Worm (Caenorhabditis elegans) whole organism, young adult: ENCODE results near the gene F46F5.8.
"Not testable (repeated sequence)": the region's sequence is repeated elsewhere in the genome, so short reads cannot be mapped to it uniquely, and the experiment has no call there.

ENCODE experiments used
- B0261.1 ChIP-seq: sonication (generic microtip); optimal IDR thresholded peaks from 2 replicates; lab custom pipeline; 2016; ENCODE audit warnings: mild to moderate bottlenecking, missing genetic modification characterization, moderate library complexity, missing compliant biosample characterization
- D2030.7 ChIP-seq: fragments of 200-800 bp; sonication (Bioruptor generic); IDR thresholded peaks from 2 replicates; pipeline ENCODE4 v1.3.6; 2022; ENCODE audit warnings: missing genetic modification reagents, missing genetic modification characterization, missing compliant biosample characterization
- F37B4.10 ChIP-seq: fragments of 200-800 bp; sonication (Bioruptor generic); IDR thresholded peaks from 2 replicates; pipeline ENCODE4 v1.3.6; 2022; ENCODE audit warnings: missing genetic modification characterization, missing compliant biosample characterization
- F55B11.4 ChIP-seq: sonication (generic microtip); optimal IDR thresholded peaks from 2 replicates; lab custom pipeline; 2016; ENCODE audit warnings: missing compliant biosample characterization, missing genetic modification characterization, borderline replicate concordance; ENCODE audit not compliant: insufficient read depth
- F57A8.1 ChIP-seq: fragments of 200-800 bp; sonication (Bioruptor generic); optimal IDR thresholded peaks from 2 replicates; lab custom pipeline; 2018; ENCODE audit warnings: mild to moderate bottlenecking, missing genetic modification characterization, moderate library complexity, missing compliant biosample characterization
- F57C9.4 ChIP-seq: sonication (generic microtip); optimal IDR thresholded peaks from 2 replicates; lab custom pipeline; 2017; ENCODE audit warnings: mild to moderate bottlenecking, missing genetic modification characterization, missing compliant biosample characterization
- T26A5.8 ChIP-seq: sonication (generic microtip); optimal IDR thresholded peaks from 2 replicates; lab custom pipeline; 2016; ENCODE audit warnings: missing genetic modification characterization, missing compliant biosample characterization
- Y53F4B.3 ChIP-seq: fragments of 200-800 bp; sonication (Bioruptor generic); IDR thresholded peaks from 2 replicates; pipeline ENCODE4 v1.3.6; 2022; ENCODE audit warnings: missing genetic modification reagents, missing genetic modification characterization, missing compliant biosample characterization
- ama-1 ChIP-seq, 3 experiments: fragments of 150-350 bp in 1 of 3; sonication (generic microtip) in 2 of 3; optimal IDR thresholded peaks; 2 replicates each; lab custom pipeline; 2014 to 2018; ENCODE audit warnings: missing biosample characterization in 2 of 3, missing genetic modification characterization in 2 of 3, missing genetic modification reagents in 2 of 3
- aptf-2 ChIP-seq: fragments of 200-800 bp; sonication (Bioruptor generic); conservative IDR thresholded peaks from 2 replicates; pipeline ENCODE4 v1.3.6; 2022; ENCODE audit warnings: missing genetic modification reagents, missing genetic modification characterization, missing compliant biosample characterization
- athp-1 ChIP-seq: sonication (generic microtip); optimal IDR thresholded peaks from 2 replicates; lab custom pipeline; 2017; ENCODE audit warnings: mild to moderate bottlenecking, missing genetic modification characterization, missing compliant biosample characterization
- attf-3 ChIP-seq: fragments of 200-800 bp; sonication (Bioruptor generic); conservative IDR thresholded peaks from 2 replicates; pipeline ENCODE4 v1.3.6; 2022; ENCODE audit warnings: missing genetic modification reagents, missing genetic modification characterization, missing compliant biosample characterization
- attf-5 ChIP-seq: fragments of 200-800 bp; sonication (Bioruptor generic); optimal IDR thresholded peaks from 2 replicates; lab custom pipeline; 2018; ENCODE audit warnings: mild to moderate bottlenecking, missing genetic modification characterization, missing compliant biosample characterization
- ceh-27 ChIP-seq: fragments of 200-800 bp; sonication (Bioruptor generic); optimal IDR thresholded peaks from 2 replicates; lab custom pipeline; 2018; ENCODE audit warnings: mild to moderate bottlenecking, missing genetic modification characterization, moderate library complexity, missing compliant biosample characterization
- chd-7 ChIP-seq: sonication (generic microtip); optimal IDR thresholded peaks from 2 replicates; lab custom pipeline; 2016; ENCODE audit warnings: mild to moderate bottlenecking, missing genetic modification characterization, moderate library complexity, missing compliant biosample characterization
- die-1 ChIP-seq: sonication (generic microtip); optimal IDR thresholded peaks from 2 replicates; lab custom pipeline; 2016; ENCODE audit warnings: missing genotype, mild to moderate bottlenecking, missing genetic modification characterization, missing compliant biosample characterization
- dox-1 ChIP-seq: fragments of 200-800 bp; sonication (Bioruptor generic); IDR thresholded peaks from 2 replicates; pipeline ENCODE4 v1.3.6; 2022; ENCODE audit warnings: missing genetic modification reagents, missing genetic modification characterization, missing compliant biosample characterization
- dpl-1 ChIP-seq: fragments of 150-350 bp; optimal IDR thresholded peaks from 2 replicates; lab custom pipeline; 2014; ENCODE audit warnings: missing biosample characterization, missing genetic modification reagents, missing genetic modification characterization
- egl-18 ChIP-seq: fragments of 200-800 bp; sonication (Bioruptor generic); IDR thresholded peaks from 2 replicates; pipeline ENCODE4 v1.3.6; 2022; ENCODE audit warnings: missing genetic modification reagents, missing genetic modification characterization, missing compliant biosample characterization
- him-1 ChIP-seq: sonication (generic microtip); optimal IDR thresholded peaks from 2 replicates; lab custom pipeline; 2016; ENCODE audit warnings: missing genotype, missing genetic modification reagents, missing genetic modification characterization, missing compliant biosample characterization
- hlh-12 ChIP-seq: sonication (generic microtip); optimal IDR thresholded peaks from 2 replicates; lab custom pipeline; 2016; ENCODE audit warnings: missing genetic modification characterization, missing compliant biosample characterization
- hsf-1 ChIP-seq: fragments of 200-800 bp; sonication (Bioruptor generic); IDR thresholded peaks from 2 replicates; pipeline ENCODE4 v1.3.6; 2022; ENCODE audit warnings: missing genetic modification reagents, missing genetic modification characterization, missing compliant biosample characterization
- lag-1 ChIP-seq: fragments of 200-800 bp; sonication (Bioruptor generic); IDR thresholded peaks from 2 replicates; pipeline ENCODE4 v1.3.6; 2022; ENCODE audit warnings: missing genetic modification reagents, missing genetic modification characterization, missing compliant biosample characterization
- let-607 ChIP-seq, 2 experiments: fragments of 200-800 bp in 1 of 2; sonication (Bioruptor generic) in 1 of 2; sonication (generic microtip) in 1 of 2; optimal IDR thresholded peaks; 2 replicates each; lab custom pipeline; 2016 to 2018; ENCODE audit warnings: mild to moderate bottlenecking in 2 of 2, missing compliant biosample characterization in 2 of 2, missing genetic modification characterization in 2 of 2, moderate library complexity in 2 of 2, missing genotype in 1 of 2
- lin-26 ChIP-seq: fragments of 200-800 bp; sonication (Bioruptor generic); IDR thresholded peaks from 2 replicates; pipeline ENCODE4 v1.3.6; 2022; ENCODE audit warnings: missing genetic modification reagents, missing genetic modification characterization, missing compliant biosample characterization
- lir-1 ChIP-seq: fragments of 200-800 bp; sonication (Bioruptor generic); conservative IDR thresholded peaks from 2 replicates; pipeline ENCODE4 v1.3.6; 2022; ENCODE audit warnings: missing genetic modification reagents, missing genetic modification characterization, missing compliant biosample characterization
- madf-10 ChIP-seq: sonication (generic microtip); optimal IDR thresholded peaks from 2 replicates; lab custom pipeline; 2016; ENCODE audit warnings: mild to moderate bottlenecking, missing genetic modification characterization, missing compliant biosample characterization
- mcd-1 ChIP-seq: fragments of 200-800 bp; sonication (Bioruptor generic); IDR thresholded peaks from 2 replicates; pipeline ENCODE4 v1.3.6; 2022; ENCODE audit warnings: missing genetic modification reagents, missing genetic modification characterization, missing compliant biosample characterization
- sdz-38 ChIP-seq: sonication (generic microtip); optimal IDR thresholded peaks from 2 replicates; lab custom pipeline; 2016; ENCODE audit warnings: missing genotype, missing genetic modification characterization, missing compliant biosample characterization
- snpc-1.1 ChIP-seq: sonication (generic microtip); optimal IDR thresholded peaks from 2 replicates; lab custom pipeline; 2017; ENCODE audit warnings: missing genetic modification characterization, mild to moderate bottlenecking, missing compliant biosample characterization, antibody characterized with exemption, moderate library complexity, missing genotype, missing genetic modification reagents; ENCODE audit not compliant: insufficient read depth
- snpc-1.3 ChIP-seq: sonication (generic microtip); optimal IDR thresholded peaks from 2 replicates; lab custom pipeline; 2017; ENCODE audit warnings: missing genetic modification characterization, mild to moderate bottlenecking, missing compliant biosample characterization, antibody characterized with exemption, moderate library complexity, missing genotype, missing genetic modification reagents; ENCODE audit not compliant: insufficient read depth
- tbp1 ChIP-seq: fragments of 200-800 bp; sonication (Bioruptor generic); optimal IDR thresholded peaks from 2 replicates; lab custom pipeline; 2018; ENCODE audit warnings: mild to moderate bottlenecking, missing genetic modification characterization, missing compliant biosample characterization
- unc-130 ChIP-seq: sonication (generic microtip); optimal IDR thresholded peaks from 2 replicates; lab custom pipeline; 2016; ENCODE audit warnings: missing genetic modification reagents, missing genetic modification characterization, missing compliant biosample characterization
- ztf-22 ChIP-seq: fragments of 200-800 bp; sonication (Bioruptor generic); optimal IDR thresholded peaks from 2 replicates; lab custom pipeline; 2018; ENCODE audit warnings: mild to moderate bottlenecking, missing genetic modification characterization, moderate library complexity, missing compliant biosample characterization
- ztf-25 ChIP-seq: fragments of 200-800 bp; sonication (Bioruptor generic); IDR thresholded peaks from 2 replicates; pipeline ENCODE4 v1.3.6; 2022; ENCODE audit warnings: missing genetic modification reagents, missing genetic modification characterization, missing compliant biosample characterization
- ztf-28 ChIP-seq: fragments of 200-800 bp; sonication (Bioruptor generic); IDR thresholded peaks from 2 replicates; pipeline ENCODE4 v1.3.6; 2022; ENCODE audit warnings: missing genetic modification reagents, missing genetic modification characterization, missing compliant biosample characterization

F46F5.8 gene

DNA sequence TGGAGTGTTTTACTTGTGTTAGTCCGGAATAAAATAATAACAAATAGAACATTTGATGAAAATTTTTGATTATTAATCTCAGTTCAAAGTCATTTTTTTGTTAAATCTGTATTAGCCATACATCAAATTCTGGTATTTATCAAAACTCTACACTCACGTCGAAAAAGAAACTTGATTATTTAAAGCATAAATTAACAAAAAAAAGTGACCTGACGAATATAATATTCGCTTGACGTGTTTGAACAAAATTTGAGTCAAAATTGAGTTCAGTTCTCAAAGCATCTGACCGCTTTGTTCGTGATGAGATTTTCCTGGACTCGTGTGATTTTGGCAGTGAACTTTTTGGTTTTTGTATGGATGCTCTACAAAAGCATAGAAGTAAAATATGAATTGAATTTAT lies 2.1 kb upstream of the F46F5.8 start, which contains the start of gene F46F5.10:
Gene F46F5.10, plus strand, starts transcription at position 301 of the 400 bp plus-strand sequence.
- TF ChIP-seq D2030.7 (no peak), F55B11.4 (no peak), aptf-2 (no peak), snpc-1.1 (tag; lab: Kevin White, UChicago) (no peak), athp-1 (tag; lab: Kevin White, UChicago) (no peak), lir-1 (no peak), attf-5 (no peak), B0261.1 (tag; lab: Kevin White, UChicago) (no peak), mcd-1 (no peak), die-1 (no peak), Y53F4B.3 (GFP tag; lab: Robert Waterston, UW) (no peak), ztf-22 (no peak), ztf-25 (GFP tag; lab: Robert Waterston, UW) (no peak), ztf-28 (GFP tag; lab: Robert Waterston, UW) (no peak), hlh-12 (tag; lab: Kevin White, UChicago) (no peak), let-607 (tag; optimal IDR thresholded peaks at IDR 0.05; lab: Kevin White, UChicago) (no peak), lin-26 (GFP tag; lab: Robert Waterston, UW) (no peak)

DNA sequence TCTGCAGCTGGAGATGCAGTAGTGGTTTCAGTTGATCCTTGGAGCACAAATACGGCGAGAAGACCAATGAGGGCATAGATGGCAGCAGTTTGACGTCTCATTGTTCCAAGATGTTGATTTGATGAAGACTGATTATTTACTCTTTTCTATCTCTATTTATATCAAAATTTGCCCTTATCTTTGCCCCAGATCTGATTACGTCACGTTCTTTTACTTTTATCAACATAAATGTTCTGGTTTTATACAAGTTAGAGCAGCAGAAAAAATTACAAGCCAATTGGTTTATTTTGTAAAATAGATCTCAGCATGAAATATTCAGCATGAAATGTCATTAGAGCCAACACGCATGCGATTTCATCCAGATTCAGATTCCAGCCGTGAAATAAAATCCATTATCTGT lies 1.3 kb upstream of the F46F5.8 start, which contains the start of gene msrp-4:
Gene msrp-4, minus strand, starts transcription at position 101 of the 400 bp plus-strand sequence.
- TF ChIP-seq F37B4.10 (GFP tag; lab: Robert Waterston, UW); hsf-1 (GFP tag; lab: Robert Waterston, UW); F57C9.4 (tag; lab: Kevin White, UChicago): not testable (repeated sequence)

DNA sequence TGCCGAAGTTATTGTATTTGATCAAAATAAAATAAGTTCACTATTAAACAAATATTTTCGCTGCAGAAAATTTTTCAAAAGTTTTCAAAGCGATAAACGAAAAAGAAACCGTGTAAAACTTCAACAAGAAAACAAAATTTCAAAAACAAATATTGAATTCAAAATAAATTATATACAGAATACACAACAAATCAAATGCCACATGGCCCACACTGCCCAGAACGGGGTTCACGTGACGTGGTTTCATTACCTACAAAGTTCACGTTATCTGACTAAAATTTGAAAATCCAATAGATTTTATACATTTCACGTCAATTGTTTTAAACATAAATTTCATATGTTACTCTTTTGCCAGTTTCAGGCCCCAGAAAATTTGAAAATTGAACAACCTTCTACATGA lies 895 bp downstream of the F46F5.8 start, which contains the start of gene F46F5.7:
Gene F46F5.7, minus strand, starts transcription at position 101 of the 400 bp plus-strand sequence.
- TF ChIP-seq chd-7 (tag; lab: Kevin White, UChicago): no peak
- TF ChIP-seq tbp1 (GFP tag; lab: Kevin White, UChicago): no peak
- no peak for TF ChIP-seq ama-1 (optimal IDR thresholded peaks at IDR 0.05; lab: Kevin White, UChicago)
- TF ChIP-seq ama-1 (GFP tag; optimal IDR thresholded peaks at IDR 0.05; lab: Kevin White, UChicago): no peak
- no peak for TF ChIP-seq let-607 (tag; optimal IDR thresholded peaks at IDR 0.05; lab: Kevin White, UChicago)
- TF ChIP-seq sdz-38 (tag; lab: Kevin White, UChicago): no peak
- TF ChIP-seq dpl-1: no peak

DNA sequence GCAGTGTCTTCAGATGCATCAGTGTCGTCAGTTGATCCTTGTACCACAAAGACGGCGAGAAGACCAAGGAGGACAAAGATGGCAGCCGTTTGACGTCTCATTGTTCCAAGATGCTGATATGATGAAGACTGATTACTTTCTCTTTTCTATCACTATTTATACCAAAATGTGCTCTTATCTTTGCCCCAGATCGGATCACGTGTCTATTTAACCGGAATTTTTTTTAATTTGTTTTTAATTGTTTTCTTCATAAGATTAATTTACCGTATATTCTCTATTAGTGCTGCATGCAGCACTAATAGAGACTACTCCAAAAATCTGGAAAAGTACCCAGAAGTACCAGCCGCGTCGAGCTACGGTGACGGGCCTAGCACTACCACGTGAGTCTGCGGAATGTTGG lies 6.7 kb downstream of the F46F5.8 start, which contains the start of gene msrp-3:
Gene msrp-3, minus strand, starts transcription at position 101 of the 400 bp plus-strand sequence.
- TF ChIP-seq him-1 (tag; lab: Kevin White, UChicago) (no peak), hsf-1 (GFP tag; lab: Robert Waterston, UW) (no peak), snpc-1.3 (tag; lab: Kevin White, UChicago) (no peak), lag-1 (GFP tag; lab: Robert Waterston, UW) (no peak), T26A5.8 (tag; lab: Kevin White, UChicago) (no peak), unc-130 (GFP tag; lab: Kevin White, UChicago) (no peak), madf-10 (no peak), dpl-1 (no peak), ceh-27 (no peak), let-607 (tag; optimal IDR thresholded peaks at IDR 0.05; lab: Kevin White, UChicago) (no peak), egl-18 (GFP tag; lab: Robert Waterston, UW) (no peak), lin-26 (GFP tag; lab: Robert Waterston, UW) (no peak), attf-3 (GFP tag; lab: Robert Waterston, UW) (no peak), dox-1 (no peak), F57A8.1 (GFP tag; lab: Kevin White, UChicago) (no peak), ztf-22 (no peak)
